Fruit fly (Drosophila melanogaster) whole organism, pupa: ENCODE data around the gene Cpsf5.

Experiments
- CG15710 ChIP-seq: fragments of 200-800 bp; sonication (Bioruptor generic); optimal IDR thresholded peaks from 2 replicates; lab custom pipeline; 2018; ENCODE audit warnings: missing biosample characterization, mild to moderate bottlenecking, missing genetic modification characterization, moderate library complexity
- CG17806 ChIP-seq: fragments of 200-800 bp; sonication (Bioruptor generic); optimal IDR thresholded peaks from 2 replicates; lab custom pipeline; 2018; ENCODE audit warnings: missing biosample characterization, mild to moderate bottlenecking, missing genetic modification characterization, moderate library complexity
- CG32121 ChIP-seq: fragments of 200-800 bp; sonication (Bioruptor generic); IDR thresholded peaks from 2 replicates; pipeline ENCODE4 v1.3.6; 2022; ENCODE audit warnings: missing biosample characterization, missing genetic modification characterization
- CG9948 ChIP-seq: fragments of 200-800 bp; sonication (Bioruptor generic); optimal IDR thresholded peaks from 2 replicates; lab custom pipeline; 2018; ENCODE audit warnings: missing biosample characterization, mild to moderate bottlenecking, missing genetic modification characterization, moderate library complexity
- fd96Ca ChIP-seq: fragments of 200-800 bp; sonication (Bioruptor generic); IDR thresholded peaks from 3 replicates; pipeline ENCODE4 v1.3.6; 2022; ENCODE audit warnings: missing biosample characterization, missing genetic modification characterization

DNA sequence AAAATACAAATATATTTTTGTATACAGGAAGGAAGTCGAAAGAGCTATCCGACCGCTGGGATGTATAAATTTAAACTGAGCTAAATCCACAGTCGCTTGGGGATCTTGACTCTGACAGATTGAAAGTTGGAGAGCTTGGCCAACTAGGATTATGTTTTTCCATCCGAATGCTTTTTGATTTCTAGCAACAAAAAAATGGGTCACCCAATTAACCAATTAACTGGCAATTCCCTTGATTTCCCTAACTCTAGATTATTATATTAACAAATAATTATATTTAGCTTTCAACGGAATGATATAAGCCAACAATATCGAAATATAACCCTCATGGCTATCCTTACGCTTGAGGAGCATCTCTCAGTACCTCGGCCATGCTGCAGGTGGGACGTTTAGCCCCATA, 6.5 kb downstream of the Cpsf5 start, which contains the start of gene CG3982:
- TF ChIP-seq CG32121 (GFP tag; lab: Robert Waterston, UW) (no peak), CG15710 (no peak), fd96Ca (GFP tag; lab: Robert Waterston, UW) (no peak), CG17806 (tag; lab: Kevin White, UChicago) (no peak), CG9948 (tag; lab: Kevin White, UChicago) (no peak)
